Worm (Caenorhabditis elegans): ENCODE results near the gene Y39G8B.9.

Gene Y39G8B.9

ce11 chrII:14014637-14015036 lies 33.5 kb downstream of the Y39G8B.9 start:
- TF ChIP-seq mdl-1 (tag; optimal IDR thresholded peaks at IDR 0.05) (no peak), ztf-4 (tag; optimal IDR thresholded peaks at IDR 0.05) (no peak), pag-3 (tag; optimal IDR thresholded peaks at IDR 0.05; ENCODE audit: borderline replicate concordance, insufficient read depth) (no peak), irx-1 (tag; optimal IDR thresholded peaks at IDR 0.05) (no peak), ceh-90 (tag; optimal IDR thresholded peaks at IDR 0.05) (no peak), efl-3 (GFP tag; optimal IDR thresholded peaks at IDR 0.05) (no peak), ama-1 (optimal IDR thresholded peaks at IDR 0.05) (no peak), alr-1 (tag; optimal IDR thresholded peaks at IDR 0.05; ENCODE audit: borderline replicate concordance) (no peak), grh-1 (GFP tag; IDR thresholded peaks at IDR 0.05) (no peak), nhr-76 (tag; optimal IDR thresholded peaks at IDR 0.05) (no peak), sup-37 (GFP tag; optimal IDR thresholded peaks at IDR 0.05) (no peak), ztf-11 (tag; optimal IDR thresholded peaks at IDR 0.05) (no peak), pax-3 (tag; optimal IDR thresholded peaks at IDR 0.05) (no peak)

- TF ChIP-seq aha-1 (tag; optimal IDR thresholded peaks at IDR 0.05): no peak
- TF ChIP-seq nhr-84 (tag; optimal IDR thresholded peaks at IDR 0.05): no peak
- TF ChIP-seq unc-30 (tag; optimal IDR thresholded peaks at IDR 0.05): no peak
- TF ChIP-seq lin-15B (tag; optimal IDR thresholded peaks at IDR 0.05): no peak
- no peak for TF ChIP-seq unc-98 (GFP tag; IDR thresholded peaks at IDR 0.05)
- no peak for TF ChIP-seq mep-1 (tag; optimal IDR thresholded peaks at IDR 0.05)
- TF ChIP-seq hpl-2 (GFP tag; optimal IDR thresholded peaks at IDR 0.05): no peak
- TF ChIP-seq ztf-11 (tag; optimal IDR thresholded peaks at IDR 0.05): no peak
- TF ChIP-seq sox-4 (tag; optimal IDR thresholded peaks at IDR 0.05): no peak
- TF ChIP-seq ceh-90 (tag; optimal IDR thresholded peaks at IDR 0.05): no peak
- TF ChIP-seq nhr-12 (tag; optimal IDR thresholded peaks at IDR 0.05): no peak
Observed at ce11 chrII:14016865-14017264, 35.7 kb downstream of the Y39G8B.9 start, which contains the start of gene cyp-37A1. Gene cyp-37A1 (minus strand): TSS chrII:14016965.

ce11 chrII:14018192-14018591 lies 37.0 kb downstream of the Y39G8B.9 start:
- TF ChIP-seq nhr-85 (tag): peak; percentile 97
- TF ChIP-seq grh-1 (GFP tag; IDR thresholded peaks at IDR 0.05): peak; percentile 89
- TF ChIP-seq irx-1 (tag; optimal IDR thresholded peaks at IDR 0.05): peak; percentile 79
- no peak for TF ChIP-seq hlh-17 (GFP tag; optimal IDR thresholded peaks at IDR 0.05; ENCODE audit: borderline replicate concordance)
- TF ChIP-seq unc-130 (tag; optimal IDR thresholded peaks at IDR 0.05): peak; percentile 23
- TF ChIP-seq alr-1 (tag; optimal IDR thresholded peaks at IDR 0.05; ENCODE audit: borderline replicate concordance): no peak
- TF ChIP-seq ztf-11 (tag; optimal IDR thresholded peaks at IDR 0.05): peak in 1 of 2 experiments; percentile 65
- no peak for TF ChIP-seq nhr-12 (tag; optimal IDR thresholded peaks at IDR 0.05)
- TF ChIP-seq mep-1 (tag; optimal IDR thresholded peaks at IDR 0.05): peak; percentile 79
- TF ChIP-seq mdl-1 (tag; optimal IDR thresholded peaks at IDR 0.05): peak in 1 of 2 experiments; percentile 49
- peak; percentile 91 for TF ChIP-seq snu-23 (GFP tag; optimal IDR thresholded peaks at IDR 0.05)
- peak; percentile 31 to 80 for TF ChIP-seq lsy-2 (tag; optimal IDR thresholded peaks at IDR 0.05)
- TF ChIP-seq egl-27 (tag; optimal IDR thresholded peaks at IDR 0.05): no peak
- TF ChIP-seq nhr-20 (tag; optimal IDR thresholded peaks at IDR 0.05): peak; percentile 91
- TF ChIP-seq xbp-1 (tag; optimal IDR thresholded peaks at IDR 0.05): peak; percentile 84
- no peak for TF ChIP-seq C16A3.4 (tag; optimal IDR thresholded peaks at IDR 0.05)
- no peak for TF ChIP-seq fkh-10 (GFP tag; optimal IDR thresholded peaks at IDR 0.05)
- TF ChIP-seq unc-86 (tag; optimal IDR thresholded peaks at IDR 0.05): peak; percentile 55
- no peak for TF ChIP-seq lin-15B (tag; optimal IDR thresholded peaks at IDR 0.05)
- peak in 2 of 6 experiments; percentile 67 to 70 for TF ChIP-seq elt-3 (tag; optimal IDR thresholded peaks at IDR 0.05)
- peak; percentile 48 for TF ChIP-seq nhr-76 (tag; optimal IDR thresholded peaks at IDR 0.05)
- TF ChIP-seq ets-5 (GFP tag; IDR thresholded peaks at IDR 0.05): no peak
- TF ChIP-seq unc-98 (GFP tag; IDR thresholded peaks at IDR 0.05): no peak
- peak; percentile 49 for TF ChIP-seq nhr-11 (tag; optimal IDR thresholded peaks at IDR 0.05)
- peak; percentile 40 to 80 for TF ChIP-seq lin-35 (GFP tag; optimal IDR thresholded peaks at IDR 0.05)
- TF ChIP-seq dsc-1 (tag; optimal IDR thresholded peaks at IDR 0.05): peak; percentile 84
- TF ChIP-seq zag-1 (tag; optimal IDR thresholded peaks at IDR 0.05): no peak
- peak; percentile 83 for TF ChIP-seq lin-14 (GFP tag; optimal IDR thresholded peaks at IDR 0.05)
- TF ChIP-seq ceh-88 (GFP tag; IDR thresholded peaks at IDR 0.05): peak; percentile 61
- TF ChIP-seq fkh-8 (tag; optimal IDR thresholded peaks at IDR 0.05): no peak
- TF ChIP-seq fkh-4 (tag; optimal IDR thresholded peaks at IDR 0.05; ENCODE audit: borderline replicate concordance): no peak
- TF ChIP-seq tlp-1 (tag; optimal IDR thresholded peaks at IDR 0.05): no peak
- peak; percentile 82 for TF ChIP-seq aly-2 (tag; optimal IDR thresholded peaks at IDR 0.05)
- TF ChIP-seq efl-1 (optimal IDR thresholded peaks at IDR 0.05): peak; percentile 53 to 80
- TF ChIP-seq efl-1 (GFP tag; optimal IDR thresholded peaks at IDR 0.05 in 1 of 2): peak; percentile 62 to 96
- peak; percentile 86 for TF ChIP-seq nhr-77 (tag; optimal IDR thresholded peaks at IDR 0.05)
- TF ChIP-seq nhr-19 (GFP tag; conservative IDR thresholded peaks at IDR 0.05): peak; percentile 92
